Worm (Caenorhabditis elegans): ENCODE results near the gene C53B7.3.

ce11 chrX:6884439-6884838 is 39.9 kb downstream of the C53B7.3 start:
- TF ChIP-seq ceh-83 (GFP tag; optimal IDR thresholded peaks at IDR 0.05) (no peak), unc-62 (GFP tag; optimal IDR thresholded peaks at IDR 0.05) (no peak), ztf-11 (tag; optimal IDR thresholded peaks at IDR 0.05) (no peak), nhr-28 (tag; optimal IDR thresholded peaks at IDR 0.05) (no peak)

Data from whole organism, mixed stage, embryonic.